Fruit fly (Drosophila melanogaster): ENCODE data around the gene Cpr72Ea.

DNA sequence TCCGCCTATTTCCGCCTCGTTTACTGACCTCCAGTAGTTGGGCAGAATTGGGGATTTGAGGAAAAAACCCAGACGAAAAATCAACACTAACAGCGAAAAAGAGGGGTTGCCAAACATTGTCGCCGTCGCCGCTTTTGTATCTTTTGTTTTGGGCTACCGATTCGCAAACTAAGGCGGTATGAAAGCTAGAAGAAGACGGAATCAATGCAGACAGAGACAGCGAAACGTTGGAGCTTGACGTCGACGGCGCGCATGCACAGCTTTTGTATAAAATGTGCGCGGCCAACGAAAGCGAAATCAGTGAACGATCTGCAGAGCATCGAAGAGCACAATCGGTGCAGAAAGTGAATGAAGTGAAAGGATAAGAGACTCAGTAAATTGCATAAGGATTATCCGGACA is 23.7 kb upstream of the Cpr72Ea start, which contains the start of gene CG4998:
- TF ChIP-seq EcR (GFP tag; optimal IDR thresholded peaks at IDR 0.05): no peak
- no peak for TF ChIP-seq psq (optimal IDR thresholded peaks at IDR 0.05)
- no peak for TF ChIP-seq Dll (optimal IDR thresholded peaks at IDR 0.05)

All from whole organism.